Fruit fly (Drosophila melanogaster): ENCODE measurements around the gene mtSSB.

- TF ChIP-seq CG7963 (GFP tag; IDR thresholded peaks at IDR 0.05; ENCODE audit: partially characterized antibody) (no peak), slbo (GFP tag; IDR thresholded peaks at IDR 0.05) (no peak), CG6854 (GFP tag; optimal IDR thresholded peaks at IDR 0.05) (no peak), ind (GFP tag; optimal IDR thresholded peaks at IDR 0.05) (no peak), CG13296 (GFP tag; optimal IDR thresholded peaks at IDR 0.05) (no peak), tx (GFP tag; optimal IDR thresholded peaks at IDR 0.05) (no peak), Poxn (GFP tag; IDR thresholded peaks at IDR 0.05) (no peak), ATbp (GFP tag; optimal IDR thresholded peaks at IDR 0.05) (no peak), fd96Cb (tag; optimal IDR thresholded peaks at IDR 0.05) (peak; percentile 44)
Observed at dm6 chr3R:16208924-16209713, 4.1 kb upstream of the mtSSB start.

Data from whole organism, embryonic.